Fruit fly (Drosophila melanogaster) whole organism, wandering third instar larva: Measurements from ENCODE around the gene Dad.
A peak's percentile ranks its signal among the peaks of the same experiment; 100 is the strongest.

Experiments
- Abd-B ChIP-seq: fragments of >200 bp; optimal IDR thresholded peaks from 2 replicates; lab custom pipeline; 2017; ENCODE audit warnings: missing biosample characterization, missing genetic modification characterization
- CG32264 ChIP-seq: fragments of 200-800 bp; sonication (Bioruptor generic); optimal IDR thresholded peaks from 2 replicates; lab custom pipeline; 2016; ENCODE audit warnings: missing biosample characterization, missing genetic modification characterization
- CrebA ChIP-seq: fragments of 200-800 bp; sonication (Bioruptor generic); optimal IDR thresholded peaks from 2 replicates; lab custom pipeline; 2016; ENCODE audit warnings: missing biosample characterization, mild to moderate bottlenecking, missing genetic modification characterization, borderline replicate concordance
- Dfd ChIP-seq: fragments of >200 bp; optimal IDR thresholded peaks from 2 replicates; lab custom pipeline; 2017; ENCODE audit warnings: missing biosample characterization, missing genetic modification characterization
- Dif ChIP-seq: fragments of 200-275, 200-300 bp; sonication (Bioruptor generic); optimal IDR thresholded peaks from 2 replicates; lab custom pipeline; 2018; ENCODE audit warnings: missing biosample characterization, missing genetic modification characterization; ENCODE audit not compliant: partially characterized antibody
- GATAd ChIP-seq: sonication (Bioruptor generic); optimal IDR thresholded peaks from 2 replicates; lab custom pipeline; 2016; ENCODE audit warnings: missing biosample characterization, missing genetic modification characterization
- Hnf4 ChIP-seq: fragments of 200-800 bp; sonication (Bioruptor generic); optimal IDR thresholded peaks from 2 replicates; lab custom pipeline; 2016; ENCODE audit warnings: missing biosample characterization, mild to moderate bottlenecking, missing genetic modification characterization
- Hr83 ChIP-seq: fragments of 200-300 bp; sonication (Bioruptor generic); optimal IDR thresholded peaks from 2 replicates; lab custom pipeline; 2016; ENCODE audit warnings: missing biosample characterization, mild to moderate bottlenecking, missing genetic modification characterization, moderate library complexity; ENCODE audit not compliant: poor library complexity, severe bottlenecking
- Jra ChIP-seq: sonication (Bioruptor generic); optimal IDR thresholded peaks from 2 replicates; lab custom pipeline; 2016; ENCODE audit warnings: missing biosample characterization, missing genetic modification characterization
- Myc ChIP-seq: fragments of >200 bp; optimal IDR thresholded peaks from 2 replicates; lab custom pipeline; 2017
- OdsH ChIP-seq: fragments of 200-800 bp; sonication (Bioruptor generic); optimal IDR thresholded peaks from 2 replicates; lab custom pipeline; 2016; ENCODE audit warnings: missing biosample characterization, mild to moderate bottlenecking, missing genetic modification characterization
- Rel ChIP-seq, 2 experiments: fragments of 200-800 bp; sonication (Bioruptor generic) in 1 of 2; optimal IDR thresholded peaks; 2 replicates in 1 of 2; 3 replicates in 1 of 2; lab custom pipeline; 2016 to 2019; ENCODE audit warnings: mild to moderate bottlenecking in 2 of 2, missing biosample characterization in 2 of 2, missing genetic modification characterization in 2 of 2, moderate library complexity in 1 of 2
- Sp1 ChIP-seq: fragments of 200-800 bp; sonication (Bioruptor generic); optimal IDR thresholded peaks from 3 replicates; lab custom pipeline; 2019; ENCODE audit warnings: missing biosample characterization, mild to moderate bottlenecking, missing genetic modification characterization, moderate library complexity
- br ChIP-seq: fragments of 200-800 bp; sonication (Bioruptor generic); optimal IDR thresholded peaks from 2 replicates; lab custom pipeline; 2016; ENCODE audit warnings: missing biosample characterization, missing genetic modification characterization
- brk ChIP-seq: fragments of 200-800 bp; sonication (Bioruptor generic); optimal IDR thresholded peaks from 2 replicates; lab custom pipeline; 2016; ENCODE audit warnings: missing biosample characterization, mild to moderate bottlenecking, missing genetic modification characterization
- dl ChIP-seq, 2 experiments: fragments of 175-275, 200-275 bp in 1 of 2; fragments of 200-275 bp in 1 of 2; sonication (Bioruptor generic); optimal IDR thresholded peaks; lab custom pipeline; 2018; ENCODE audit warnings: mild to moderate bottlenecking in 2 of 2, missing biosample characterization in 2 of 2, missing genetic modification characterization in 2 of 2, moderate library complexity in 2 of 2; ENCODE audit not compliant: partially characterized antibody in 2 of 2, insufficient read depth in 1 of 2
- dmrt93B ChIP-seq: fragments of 200-800 bp; sonication (Bioruptor generic); optimal IDR thresholded peaks from 2 replicates; lab custom pipeline; 2018; ENCODE audit warnings: missing biosample characterization, mild to moderate bottlenecking, missing genetic modification characterization
- ey ChIP-seq: fragments of 200-800 bp; sonication (Bioruptor generic); optimal IDR thresholded peaks from 2 replicates; lab custom pipeline; 2016; ENCODE audit warnings: missing biosample characterization, missing genetic modification characterization
- foxo ChIP-seq, 2 experiments: fragments of 200-800 bp; sonication (Bioruptor generic); optimal IDR thresholded peaks; 2 replicates in 1 of 2; 3 replicates in 1 of 2; lab custom pipeline; 2016 to 2017; ENCODE audit warnings: missing biosample characterization in 2 of 2, missing genetic modification characterization in 2 of 2
- h ChIP-seq: fragments of 200-800 bp; sonication (Bioruptor generic); optimal IDR thresholded peaks from 3 replicates; lab custom pipeline; 2016; ENCODE audit warnings: missing biosample characterization, mild to moderate bottlenecking, missing genetic modification characterization
- jim ChIP-seq: fragments of 175-275, 200-325 bp; sonication (Bioruptor generic); optimal IDR thresholded peaks from 2 replicates; lab custom pipeline; 2016; ENCODE audit warnings: missing biosample characterization, mild to moderate bottlenecking, missing genetic modification characterization
- lola ChIP-seq: fragments of >200 bp; optimal IDR thresholded peaks from 2 replicates; lab custom pipeline; 2017; ENCODE audit warnings: missing biosample characterization, missing genetic modification characterization
- pan ChIP-seq: fragments of >200 bp; optimal IDR thresholded peaks from 2 replicates; lab custom pipeline; 2017
- psq ChIP-seq: fragments of 200-800 bp; sonication (Bioruptor generic); optimal IDR thresholded peaks from 3 replicates; lab custom pipeline; 2017; ENCODE audit warnings: missing biosample characterization, mild to moderate bottlenecking, missing genetic modification characterization, moderate library complexity
- rgr ChIP-seq: fragments of 200-800 bp; sonication (Bioruptor generic); optimal IDR thresholded peaks from 3 replicates; lab custom pipeline; 2016; ENCODE audit warnings: missing biosample characterization, mild to moderate bottlenecking, missing genetic modification characterization
- sage ChIP-seq: fragments of 200-800 bp; sonication (Bioruptor generic); optimal IDR thresholded peaks from 2 replicates; lab custom pipeline; 2016; ENCODE audit warnings: missing biosample characterization, mild to moderate bottlenecking, missing genetic modification characterization
- usp ChIP-seq: fragments of >200 bp; optimal IDR thresholded peaks from 2 replicates; lab custom pipeline; 2017; ENCODE audit warnings: missing biosample characterization, missing genetic modification characterization
- woc ChIP-seq: sonication (Bioruptor generic); optimal IDR thresholded peaks from 2 replicates; lab custom pipeline; 2016; ENCODE audit warnings: missing biosample characterization, mild to moderate bottlenecking, missing genetic modification characterization

Dad gene

DNA sequence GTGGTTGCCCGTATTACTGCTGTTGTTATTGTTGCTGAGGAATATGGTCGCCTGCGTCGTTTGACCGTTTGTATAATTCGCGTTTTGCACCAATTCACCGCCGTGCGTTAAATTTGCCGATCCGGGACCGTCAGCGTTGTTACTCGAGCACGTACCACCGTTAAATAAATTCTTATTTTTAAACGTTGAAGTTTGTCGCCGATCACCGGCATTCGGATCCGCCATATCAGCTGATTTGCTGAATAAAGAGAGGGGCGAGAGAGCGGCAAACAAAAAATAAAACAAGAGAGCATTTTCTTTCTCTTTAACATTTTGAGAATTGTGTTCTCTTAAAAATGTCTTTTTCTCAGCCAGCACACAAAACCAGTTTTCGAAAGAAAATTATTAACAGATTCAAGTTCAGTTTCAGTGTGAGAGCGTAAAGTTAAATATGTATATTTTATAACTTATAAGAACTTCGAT lies 65.1 kb downstream of the Dad start:
- TF ChIP-seq CrebA (peak; percentile 74), woc (GFP tag; lab: Kevin White, UChicago) (no peak), pan (no peak), brk (GFP tag; lab: Kevin White, UChicago) (peak; percentile 38), Sp1 (GFP tag; lab: Kevin White, UChicago) (peak; percentile 39), br (peak; percentile 12), psq (GFP tag; lab: Kevin White, UChicago) (no peak), OdsH (GFP tag; lab: Kevin White, UChicago) (no peak), ey (GFP tag; lab: Kevin White, UChicago) (no peak), Hnf4 (GFP tag; lab: Kevin White, UChicago) (no peak), Myc (no peak), CG32264 (peak; percentile 15), usp (GFP tag; lab: Kevin White, UChicago) (no peak), Dfd (no peak), GATAd (GFP tag; lab: Kevin White, UChicago) (no peak), Hr83 (GFP tag; lab: Kevin White, UChicago) (peak; percentile 45), Jra (GFP tag; lab: Kevin White, UChicago) (no peak), Abd-B (no peak), h (GFP tag; lab: Kevin White, UChicago) (no peak), jim (GFP tag; lab: Kevin White, UChicago) (no peak), sage (GFP tag; lab: Kevin White, UChicago) (peak; percentile 73), Dif (GFP tag; lab: Kevin White, UChicago) (peak; percentile 59), foxo (GFP tag; optimal IDR thresholded peaks at IDR 0.05; lab: Kevin White, UChicago) (peak in 1 of 2 experiments; percentile 32), lola (peak; percentile 45), dmrt93B (no peak), Rel (GFP tag; optimal IDR thresholded peaks at IDR 0.05; lab: Kevin White, UChicago) (no peak), Rel (tag; optimal IDR thresholded peaks at IDR 0.05; lab: Kevin White, UChicago) (peak; percentile 22), dl (GFP tag; optimal IDR thresholded peaks at IDR 0.05; lab: Kevin White, UChicago; ENCODE audit: insufficient read depth in 1 of 2, partially characterized antibody in 2 of 2) (peak; percentile 29 to 60), rgr (GFP tag; lab: Kevin White, UChicago) (no peak)
- TF ChIP-seq, all 38 proteins: peak for 12
